Worm (Caenorhabditis elegans) whole organism, L4 larva: Measurements from ENCODE around the gene idpp-6.

ENCODE experiments used
- Y48G9A.11 ChIP-seq: fragments of 200-800 bp; sonication (Bioruptor generic); IDR thresholded peaks from 2 replicates; pipeline ENCODE4 v1.3.6; 2022; ENCODE audit warnings: missing genetic modification reagents, missing genetic modification characterization, missing compliant biosample characterization
- ama-1 ChIP-seq: fragments of 150-350 bp; optimal IDR thresholded peaks from 2 replicates; lab custom pipeline; 2014; ENCODE audit warnings: inconsistent platforms, mixed read lengths
- ceh-28 ChIP-seq: fragments of 150-350 bp; optimal IDR thresholded peaks from 2 replicates; lab custom pipeline; 2014; ENCODE audit warnings: missing biosample characterization, missing genetic modification reagents, missing genetic modification characterization
- egl-27 ChIP-seq: sonication (generic microtip); optimal IDR thresholded peaks from 3 replicates; lab custom pipeline; 2017; ENCODE audit warnings: missing biosample characterization, missing genetic modification reagents, missing genetic modification characterization
- egl-43 ChIP-seq: fragments of 200-800 bp; sonication (Bioruptor generic); IDR thresholded peaks from 2 replicates; pipeline ENCODE4 v1.3.6; 2022; ENCODE audit warnings: missing genetic modification reagents, missing genetic modification characterization, missing compliant biosample characterization
- fkh-10 ChIP-seq: fragments of 150-350 bp; optimal IDR thresholded peaks from 2 replicates; lab custom pipeline; 2014; ENCODE audit warnings: missing biosample characterization, missing genetic modification reagents, missing genetic modification characterization
- nhr-237 ChIP-seq: sonication (generic microtip); optimal IDR thresholded peaks from 2 replicates; lab custom pipeline; 2017; ENCODE audit warnings: missing biosample characterization, missing genetic modification characterization
- zag-1 ChIP-seq: fragments of 150-350 bp; optimal IDR thresholded peaks from 2 replicates; lab custom pipeline; 2014; ENCODE audit warnings: missing biosample characterization, missing genetic modification characterization

DNA sequence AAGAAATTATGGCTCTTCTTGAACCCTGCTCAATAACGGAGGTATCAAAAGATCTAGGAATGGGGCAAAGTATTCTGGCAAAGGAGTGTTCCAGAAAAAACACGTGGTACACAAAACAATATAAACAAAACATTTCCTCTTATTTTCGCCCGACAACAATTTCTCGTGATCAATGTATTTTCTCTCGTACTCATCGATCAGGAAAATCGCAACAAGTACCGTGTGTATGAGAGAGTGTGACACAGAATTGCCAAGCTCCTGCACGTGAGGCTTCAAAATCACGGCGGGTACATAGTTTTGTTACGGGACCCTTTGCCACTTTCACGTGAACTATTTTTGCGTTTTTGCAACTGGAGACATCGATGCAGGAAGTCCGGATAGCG is 42.0 kb upstream of the idpp-6 start:
- TF ChIP-seq ceh-28 (tag; lab: Kevin White, UChicago) (no peak), egl-43 (GFP tag; lab: Robert Waterston, UW) (peak; percentile 4; the same call in 1 of the 2 replicates), Y48G9A.11 (GFP tag; lab: Robert Waterston, UW) (no peak), fkh-10 (no peak), egl-27 (tag; lab: Kevin White, UChicago) (no peak), nhr-237 (no peak), ama-1 (lab: Kevin White, UChicago) (no peak), zag-1 (tag; lab: Kevin White, UChicago) (no peak)
